Worm (Caenorhabditis elegans) whole organism, L2 larva: ENCODE results near the gene F08D12.15.
A peak's percentile ranks its signal among the peaks of the same experiment; 100 is the strongest.

ENCODE experiments used
- C34F6.9 ChIP-seq: fragments of 150-350 bp; optimal IDR thresholded peaks from 2 replicates; lab custom pipeline; 2014; ENCODE audit warnings: missing biosample characterization, missing genetic modification characterization
- F13H6.1 ChIP-seq: sonication (generic microtip); optimal IDR thresholded peaks from 2 replicates; lab custom pipeline; 2016; ENCODE audit warnings: missing genetic modification characterization, missing compliant biosample characterization
- R02D3.7 ChIP-seq: fragments of 150-350 bp; optimal IDR thresholded peaks from 2 replicates; lab custom pipeline; 2014; ENCODE audit warnings: missing biosample characterization, missing genetic modification characterization
- Y55F3AM.14 ChIP-seq: fragments of 200-800 bp; sonication (Bioruptor generic); optimal IDR thresholded peaks from 2 replicates; lab custom pipeline; 2018; ENCODE audit warnings: mild to moderate bottlenecking, missing genetic modification characterization, missing compliant biosample characterization
- alr-1 ChIP-seq: fragments of 150-350 bp; optimal IDR thresholded peaks from 2 replicates; lab custom pipeline; 2014; ENCODE audit warnings: missing biosample characterization, missing genetic modification characterization
- aly-2 ChIP-seq: fragments of 150-350 bp; optimal IDR thresholded peaks from 2 replicates; lab custom pipeline; 2014; ENCODE audit warnings: missing biosample characterization, missing genetic modification characterization
- ama-1 ChIP-seq: fragments of 150-350 bp; optimal IDR thresholded peaks from 2 replicates; lab custom pipeline; 2018; ENCODE audit warnings: inconsistent platforms
- blmp-1 ChIP-seq: sonication (generic microtip); optimal IDR thresholded peaks from 2 replicates; lab custom pipeline; 2017; ENCODE audit warnings: missing genetic modification characterization, mild to moderate bottlenecking, missing compliant biosample characterization, antibody characterized with exemption, moderate library complexity; ENCODE audit not compliant: insufficient read depth
- ceh-16 ChIP-seq: fragments of 150-350 bp; optimal IDR thresholded peaks from 2 replicates; lab custom pipeline; 2014; ENCODE audit warnings: missing biosample characterization, missing genetic modification characterization
- dmd-4 ChIP-seq: sonication (generic microtip); optimal IDR thresholded peaks from 2 replicates; lab custom pipeline; 2017; ENCODE audit warnings: missing biosample characterization, missing genetic modification characterization
- egl-27 ChIP-seq: sonication (generic microtip); optimal IDR thresholded peaks from 3 replicates; lab custom pipeline; 2017; ENCODE audit warnings: missing biosample characterization, missing genetic modification reagents, missing genetic modification characterization
- elt-1 ChIP-seq: fragments of 150-350 bp; optimal IDR thresholded peaks from 2 replicates; lab custom pipeline; 2014; ENCODE audit warnings: missing biosample characterization, missing genetic modification characterization
- fos-1 ChIP-seq: fragments of 150-350 bp; optimal IDR thresholded peaks from 2 replicates; lab custom pipeline; 2014; ENCODE audit warnings: missing biosample characterization, missing genetic modification characterization
- gmeb-1 ChIP-seq: fragments of 150-350 bp; optimal IDR thresholded peaks from 2 replicates; lab custom pipeline; 2014; ENCODE audit warnings: missing biosample characterization, missing genetic modification characterization
- lin-11 ChIP-seq: fragments of 150-350 bp; sonication (generic microtip); optimal IDR thresholded peaks from 2 replicates; lab custom pipeline; 2014; ENCODE audit warnings: missing biosample characterization, missing genetic modification characterization, inconsistent platforms, mixed read lengths
- lin-13 ChIP-seq: fragments of 150-350 bp; optimal IDR thresholded peaks from 2 replicates; lab custom pipeline; 2014; ENCODE audit warnings: missing biosample characterization, missing genetic modification reagents, missing genetic modification characterization
- mbf-1 ChIP-seq: sonication (generic microtip); optimal IDR thresholded peaks from 2 replicates; lab custom pipeline; 2017; ENCODE audit warnings: missing biosample characterization, missing genetic modification characterization
- mdl-1 ChIP-seq, 2 experiments: fragments of 150-350 bp in 1 of 2; sonication (generic microtip) in 1 of 2; optimal IDR thresholded peaks; 2 replicates each; lab custom pipeline; 2017; ENCODE audit warnings: missing biosample characterization in 2 of 2, missing genetic modification characterization in 2 of 2
- nhr-10 ChIP-seq: sonication (generic microtip); optimal IDR thresholded peaks from 2 replicates; lab custom pipeline; 2017; ENCODE audit warnings: missing biosample characterization, missing genetic modification characterization
- nhr-11 ChIP-seq: fragments of 150-350 bp; optimal IDR thresholded peaks from 2 replicates; lab custom pipeline; 2014; ENCODE audit warnings: missing biosample characterization, missing genetic modification characterization
- nhr-12 ChIP-seq: fragments of 150-350 bp; optimal IDR thresholded peaks from 2 replicates; lab custom pipeline; 2014; ENCODE audit warnings: missing biosample characterization, missing genetic modification characterization
- nhr-129 ChIP-seq: fragments of 150-350 bp; optimal IDR thresholded peaks from 2 replicates; lab custom pipeline; 2014; ENCODE audit warnings: missing biosample characterization, missing genetic modification characterization
- nhr-23 ChIP-seq: fragments of 150-350 bp; optimal IDR thresholded peaks from 2 replicates; lab custom pipeline; 2014; ENCODE audit warnings: missing biosample characterization, missing genetic modification reagents, missing genetic modification characterization
- nhr-25 ChIP-seq: fragments of 150-350 bp; sonication (generic microtip); optimal IDR thresholded peaks from 3 replicates; lab custom pipeline; 2014; ENCODE audit warnings: missing biosample characterization, missing genetic modification characterization
- nhr-6 ChIP-seq: fragments of 150-350 bp; optimal IDR thresholded peaks from 2 replicates; lab custom pipeline; 2014; ENCODE audit warnings: missing biosample characterization, missing genetic modification characterization
- nhr-77 ChIP-seq: fragments of 150-350 bp; optimal IDR thresholded peaks from 2 replicates; lab custom pipeline; 2014; ENCODE audit warnings: missing biosample characterization, missing genetic modification characterization
- peb-1 ChIP-seq: fragments of 150-350 bp; optimal IDR thresholded peaks from 2 replicates; lab custom pipeline; 2014; ENCODE audit warnings: missing biosample characterization, missing genetic modification characterization
- sem-4 ChIP-seq: fragments of 150-350 bp; optimal IDR thresholded peaks from 2 replicates; lab custom pipeline; 2014; ENCODE audit warnings: missing biosample characterization, missing genetic modification reagents, missing genetic modification characterization
- sma-3 ChIP-seq: sonication (generic microtip); optimal IDR thresholded peaks from 2 replicates; lab custom pipeline; 2016; ENCODE audit warnings: missing genetic modification reagents, missing genetic modification characterization, missing compliant biosample characterization
- sma-9 ChIP-seq, 2 experiments: fragments of 150-350 bp in 1 of 2; sonication (generic microtip) in 1 of 2; optimal IDR thresholded peaks; 2 replicates each; lab custom pipeline; 2014 to 2016; ENCODE audit warnings: missing genetic modification characterization in 2 of 2, mild to moderate bottlenecking in 1 of 2, missing biosample characterization in 1 of 2, missing compliant biosample characterization in 1 of 2, missing genetic modification reagents in 1 of 2, moderate library complexity in 1 of 2
- snpc-4 ChIP-seq: fragments of 150-350 bp; optimal IDR thresholded peaks from 2 replicates; lab custom pipeline; 2014; ENCODE audit warnings: missing biosample characterization, missing genetic modification characterization
- unc-39 ChIP-seq: fragments of 150-350 bp; optimal IDR thresholded peaks from 2 replicates; lab custom pipeline; 2014; ENCODE audit warnings: missing biosample characterization, missing genetic modification characterization
- unc-62 ChIP-seq: fragments of 150-350 bp; optimal IDR thresholded peaks from 2 replicates; lab custom pipeline; 2014; ENCODE audit warnings: missing biosample characterization, missing genetic modification reagents, missing genetic modification characterization
- zag-1 ChIP-seq: fragments of 150-350 bp; optimal IDR thresholded peaks from 2 replicates; lab custom pipeline; 2014; ENCODE audit warnings: missing biosample characterization, missing genetic modification characterization
- ztf-1 ChIP-seq: fragments of 200-800 bp; sonication (Bioruptor generic); conservative IDR thresholded peaks from 2 replicates; pipeline ENCODE4 v1.3.6; 2022; ENCODE audit warnings: missing genetic modification characterization, missing compliant biosample characterization
- ztf-11 ChIP-seq: sonication (generic microtip); optimal IDR thresholded peaks from 2 replicates; lab custom pipeline; 2017; ENCODE audit warnings: missing biosample characterization, missing genetic modification characterization
- ztf-4 ChIP-seq: fragments of 150-350 bp; optimal IDR thresholded peaks from 2 replicates; lab custom pipeline; 2014; ENCODE audit warnings: missing biosample characterization, missing genetic modification characterization

The F08D12.15 gene

DNA sequence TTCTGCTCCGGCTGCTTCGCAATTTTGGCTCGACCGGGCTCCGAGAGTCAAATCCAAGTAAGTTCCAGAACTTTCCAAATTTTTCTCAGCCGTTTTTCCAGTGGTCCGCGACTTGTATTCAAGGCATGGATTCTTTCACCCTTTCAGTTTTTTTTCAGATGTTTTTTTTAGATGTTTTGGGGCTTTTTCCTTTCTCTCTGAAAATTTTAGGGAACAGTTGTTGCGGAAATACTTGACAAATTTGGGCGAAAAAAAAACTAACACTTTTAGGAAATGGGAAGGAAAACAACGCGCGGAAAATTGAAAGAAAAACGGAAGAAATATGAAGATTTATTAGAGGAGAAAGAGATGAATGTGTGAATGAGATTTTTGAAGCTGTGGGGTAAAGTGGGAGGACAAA is 40.9 kb upstream of the F08D12.15 start, which contains the start of the genes T05A8.11 and nep-2:
TSS of gene T05A8.11 (minus strand) at position 101 of the 400 bp plus-strand sequence.
TSS of gene nep-2 (minus strand) at position 192 of the 400 bp plus-strand sequence.
- TF ChIP-seq sem-4 (no peak), mdl-1 (tag; optimal IDR thresholded peaks at IDR 0.05; lab: Kevin White, UChicago) (no peak), gmeb-1 (tag; lab: Kevin White, UChicago) (no peak), unc-39 (tag; lab: Kevin White, UChicago) (no peak), nhr-23 (tag; lab: Kevin White, UChicago) (no peak), zag-1 (tag; lab: Kevin White, UChicago) (no peak), alr-1 (no peak), nhr-10 (no peak), ztf-4 (tag; lab: Kevin White, UChicago) (no peak), ceh-16 (tag; lab: Kevin White, UChicago) (no peak), nhr-25 (tag; lab: Kevin White, UChicago) (no peak), lin-11 (tag; lab: Kevin White, UChicago) (no peak), R02D3.7 (tag; lab: Kevin White, UChicago) (no peak), ztf-1 (no peak), ama-1 (lab: Kevin White, UChicago) (no peak), dmd-4 (tag; lab: Kevin White, UChicago) (no peak), lin-13 (no peak)

DNA sequence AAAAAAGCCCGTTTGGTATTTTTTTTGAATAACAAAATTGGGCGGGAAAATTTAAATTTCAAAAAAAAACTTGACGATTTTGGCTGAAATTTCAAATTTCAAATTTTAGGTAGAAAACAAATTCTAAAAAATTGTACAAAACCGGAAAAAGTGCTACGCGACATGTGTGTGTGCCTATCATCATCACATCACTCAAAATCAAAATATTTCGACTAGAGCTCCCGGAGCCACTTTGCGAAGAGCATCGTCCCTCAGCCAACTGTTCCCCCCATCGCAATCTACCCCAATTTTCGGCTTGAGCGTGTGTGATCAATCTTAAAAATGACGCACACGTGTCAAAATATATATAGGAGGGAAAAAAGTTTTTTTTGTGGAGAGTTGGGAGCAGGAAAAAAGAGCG is 39.7 kb upstream of the F08D12.15 start:
- TF ChIP-seq ztf-11 (tag; lab: Kevin White, UChicago): no peak
- no peak for TF ChIP-seq mbf-1 (tag; lab: Kevin White, UChicago)
- no peak for TF ChIP-seq blmp-1
- TF ChIP-seq C34F6.9: peak; percentile 1
- no peak for TF ChIP-seq nhr-11 (tag; lab: Kevin White, UChicago)
- no peak for TF ChIP-seq nhr-129 (tag; lab: Kevin White, UChicago)
- TF ChIP-seq aly-2: no peak
- no peak for TF ChIP-seq nhr-6 (tag; lab: Kevin White, UChicago)

ce11 chrII:2730647-2731046 is 35.8 kb upstream of the F08D12.15 start:
- TF ChIP-seq sem-4: no peak
- TF ChIP-seq F13H6.1 (tag; lab: Kevin White, UChicago): no peak
- TF ChIP-seq alr-1: no peak
- TF ChIP-seq ztf-1: no peak
- TF ChIP-seq Y55F3AM.14 (GFP tag; lab: Kevin White, UChicago): no peak
- TF ChIP-seq mbf-1 (tag; lab: Kevin White, UChicago): no peak
- no peak for TF ChIP-seq ama-1 (lab: Kevin White, UChicago)
- TF ChIP-seq snpc-4 (tag; lab: Kevin White, UChicago): no peak
- no peak for TF ChIP-seq fos-1 (tag; lab: Kevin White, UChicago)
- no peak for TF ChIP-seq aly-2
- no peak for TF ChIP-seq sma-9 (GFP tag; optimal IDR thresholded peaks at IDR 0.05; lab: Kevin White, UChicago)
- TF ChIP-seq sma-9 (tag; optimal IDR thresholded peaks at IDR 0.05; lab: Kevin White, UChicago): no peak
- no peak for TF ChIP-seq sma-3 (GFP tag; lab: Kevin White, UChicago)
- TF ChIP-seq zag-1 (tag; lab: Kevin White, UChicago): no peak
- TF ChIP-seq nhr-12 (tag; lab: Kevin White, UChicago): no peak
- no peak for TF ChIP-seq nhr-23 (tag; lab: Kevin White, UChicago)
- no peak for TF ChIP-seq nhr-11 (tag; lab: Kevin White, UChicago)
- no peak for TF ChIP-seq ztf-11 (tag; lab: Kevin White, UChicago)
- TF ChIP-seq nhr-77 (tag; lab: Kevin White, UChicago): no peak
- TF ChIP-seq, all 48 proteins: peak for 0

DNA sequence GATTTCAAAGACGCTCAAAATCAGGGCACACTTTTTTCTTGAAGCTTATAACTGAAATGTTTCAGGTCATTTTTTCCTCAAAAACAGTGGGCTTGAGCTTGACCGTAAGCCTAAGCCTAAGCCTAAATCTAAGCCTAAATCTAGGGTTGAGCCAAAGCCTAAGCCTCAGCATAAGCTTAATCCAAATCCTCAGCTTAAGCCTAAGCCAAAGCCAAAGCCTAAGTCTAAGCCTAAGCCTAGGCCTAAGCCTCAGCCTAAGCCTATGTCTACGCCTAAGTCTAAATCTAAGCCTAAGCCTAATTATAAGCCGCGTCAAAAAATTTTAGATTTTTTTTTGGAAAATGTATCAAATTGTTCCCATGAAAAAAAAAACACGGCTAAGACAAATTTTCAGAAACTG is 32.2 kb upstream of the F08D12.15 start:
- TF ChIP-seq R02D3.7 (tag; lab: Kevin White, UChicago) (no peak), mdl-1 (tag; optimal IDR thresholded peaks at IDR 0.05; lab: Kevin White, UChicago) (no peak), ztf-1 (no peak), ztf-4 (tag; lab: Kevin White, UChicago) (no peak), egl-27 (no peak), peb-1 (no peak), dmd-4 (tag; lab: Kevin White, UChicago) (no peak), nhr-6 (tag; lab: Kevin White, UChicago) (no peak), elt-1 (no peak), nhr-129 (tag; lab: Kevin White, UChicago) (no peak), blmp-1 (no peak), unc-62 (GFP tag; lab: Kevin White, UChicago) (no peak)
